Worm (Caenorhabditis elegans) whole organism, late embryonic: ENCODE data around the gene ncap-1.

Experiments
- K09A11.1 ChIP-seq: sonication (generic microtip); optimal IDR thresholded peaks from 2 replicates; lab custom pipeline; 2017; ENCODE audit warnings: antibody characterized with exemption, mild to moderate bottlenecking, missing genetic modification characterization, missing compliant biosample characterization; ENCODE audit not compliant: insufficient read depth
- ceh-19 ChIP-seq: fragments of 200-800 bp; sonication (Bioruptor generic); optimal IDR thresholded peaks from 2 replicates; lab custom pipeline; 2018; ENCODE audit warnings: mild to moderate bottlenecking, missing genetic modification characterization, missing compliant biosample characterization
- dmd-4 ChIP-seq: sonication (generic microtip); optimal IDR thresholded peaks from 2 replicates; lab custom pipeline; 2016; ENCODE audit warnings: borderline replicate concordance, missing genetic modification characterization, missing compliant biosample characterization
- elt-2 ChIP-seq: sonication (generic microtip); optimal IDR thresholded peaks from 2 replicates; lab custom pipeline; 2016; ENCODE audit warnings: missing genetic modification reagents, missing genetic modification characterization, missing compliant biosample characterization
- gmeb-2 ChIP-seq: sonication (generic microtip); optimal IDR thresholded peaks from 2 replicates; lab custom pipeline; 2016; ENCODE audit warnings: missing genetic modification characterization, inconsistent platforms, missing compliant biosample characterization
- mec-3 ChIP-seq: sonication (generic microtip); optimal IDR thresholded peaks from 2 replicates; lab custom pipeline; 2016; ENCODE audit warnings: borderline replicate concordance, missing genetic modification characterization, missing compliant biosample characterization
- nhr-11 ChIP-seq: fragments of 150-350 bp; optimal IDR thresholded peaks from 2 replicates; lab custom pipeline; 2014; ENCODE audit warnings: missing biosample characterization, missing genetic modification characterization
- tbx-2 ChIP-seq: sonication (generic microtip); optimal IDR thresholded peaks from 2 replicates; lab custom pipeline; 2016; ENCODE audit warnings: missing genetic modification characterization, missing compliant biosample characterization
- tbx-7 ChIP-seq: sonication (generic microtip); optimal IDR thresholded peaks from 2 replicates; lab custom pipeline; 2016; ENCODE audit warnings: missing genotype, missing genetic modification characterization, missing compliant biosample characterization

DNA sequence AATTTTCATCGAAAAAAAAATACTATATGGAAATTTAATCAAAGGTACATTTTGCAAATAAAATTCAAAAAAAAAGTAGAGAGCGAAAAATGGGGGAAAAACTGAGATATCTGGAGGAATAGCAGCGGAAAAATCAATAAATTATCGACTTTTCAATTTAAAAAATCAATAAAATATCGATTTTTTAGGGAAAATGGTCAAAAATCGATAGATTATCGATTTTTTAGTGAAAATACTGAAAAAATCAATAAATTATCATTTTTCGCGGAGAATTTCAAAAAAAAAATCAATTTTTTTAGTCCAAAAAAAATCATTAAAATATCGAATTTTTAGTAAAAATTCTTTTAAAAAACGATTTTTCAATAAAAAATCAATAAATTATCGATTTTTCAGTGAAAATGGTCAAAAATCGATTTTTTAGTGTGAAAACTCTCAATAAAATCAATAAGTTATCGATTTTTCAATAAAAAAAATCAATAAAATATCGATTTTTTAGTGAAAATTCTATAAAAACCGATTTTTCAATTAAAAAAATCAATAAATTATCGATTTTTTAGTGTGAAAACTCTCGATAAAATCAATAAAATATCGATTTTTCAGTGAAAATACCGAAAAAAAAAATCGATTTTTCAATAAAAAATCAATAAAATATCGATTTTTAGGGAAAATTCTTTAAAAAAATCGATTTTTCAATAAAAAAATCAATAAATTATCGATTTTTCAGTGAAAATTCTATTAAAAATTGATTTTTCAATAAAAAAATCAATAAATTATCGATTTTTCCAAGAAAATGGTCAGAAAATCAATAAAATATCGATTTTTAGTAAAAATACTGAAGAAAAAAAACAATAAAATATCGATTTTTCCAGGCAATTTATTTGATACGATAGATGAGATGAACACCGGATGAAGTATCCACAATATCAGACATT lies 33.3 kb downstream of the ncap-1 start:
- TF ChIP-seq gmeb-2 (tag; lab: Kevin White, UChicago) (no peak), tbx-7 (no peak), K09A11.1 (no peak), nhr-11 (no peak), ceh-19 (GFP tag; lab: Kevin White, UChicago) (no peak), elt-2 (tag; lab: Kevin White, UChicago) (no peak), mec-3 (tag; lab: Kevin White, UChicago) (no peak), tbx-2 (tag; lab: Kevin White, UChicago) (no peak), dmd-4 (no peak)
